Worm (Caenorhabditis elegans): ENCODE results near the gene Y54G2A.57.

ce11 chrIV:2997302-2997701 is 27.6 kb downstream of the Y54G2A.57 start:
- TF ChIP-seq ref-1 (GFP tag; conservative IDR thresholded peaks at IDR 0.05) (no peak), klf-2 (GFP tag; conservative IDR thresholded peaks at IDR 0.05) (no peak), med-1 (GFP tag; optimal IDR thresholded peaks at IDR 0.05; ENCODE audit: insufficient read depth) (no peak), cog-1 (tag; optimal IDR thresholded peaks at IDR 0.05) (no peak), ztf-23 (GFP tag; IDR thresholded peaks at IDR 0.05) (no peak)
